Worm (Caenorhabditis elegans): Measurements from ENCODE around the gene T16G1.2.
A peak's percentile ranks its signal among the peaks of the same experiment; 100 is the strongest.

The T16G1.2 gene

DNA sequence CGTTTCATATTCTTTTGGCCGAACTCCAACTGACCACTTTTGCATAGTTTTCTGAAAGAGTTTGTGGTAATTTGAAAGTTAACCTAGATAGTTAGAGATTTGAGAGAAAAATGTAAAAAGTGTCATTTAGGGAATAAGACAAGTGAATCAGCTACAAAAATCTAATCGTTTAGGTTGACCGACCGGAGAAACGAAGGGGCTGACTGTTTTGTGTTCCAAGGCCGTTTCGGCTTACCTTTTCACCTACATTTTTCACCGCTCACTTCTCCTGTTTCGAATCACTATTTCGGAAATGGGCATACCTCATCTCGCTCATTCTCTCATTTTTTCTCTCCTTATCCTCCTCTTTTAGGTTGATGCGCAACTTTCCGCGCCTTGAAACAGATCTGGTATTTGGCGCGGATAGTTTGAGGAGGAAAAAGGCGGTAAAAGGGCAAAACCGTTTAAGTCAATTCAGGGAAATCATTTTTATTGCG is 31.8 kb downstream of the T16G1.2 start, which contains the start of gene mpst-7:
mpst-7 (minus strand) TSS at position 51 of the 476 bp plus-strand sequence.
- TF ChIP-seq ama-1 (optimal IDR thresholded peaks at IDR 0.05) (no peak), B0310.2 (tag; optimal IDR thresholded peaks at IDR 0.05) (no peak), aly-1 (tag; optimal IDR thresholded peaks at IDR 0.05) (no peak), ceh-13 (GFP tag; optimal IDR thresholded peaks at IDR 0.05) (no peak), sea-1 (GFP tag; conservative IDR thresholded peaks at IDR 0.05) (no peak), ets-7 (tag; optimal IDR thresholded peaks at IDR 0.05) (no peak), scrt-1 (GFP tag; IDR thresholded peaks at IDR 0.05) (no peak), tbx-37 (GFP tag; conservative IDR thresholded peaks at IDR 0.05) (no peak), hnd-1 (tag; optimal IDR thresholded peaks at IDR 0.05) (no peak), tbx-11 (GFP tag; IDR thresholded peaks at IDR 0.05) (no peak), hmg-4 (GFP tag; optimal IDR thresholded peaks at IDR 0.05) (no peak), hmbx-1 (tag; optimal IDR thresholded peaks at IDR 0.05) (no peak)

- TF ChIP-seq hmbx-1 (tag; optimal IDR thresholded peaks at IDR 0.05) (no peak), flt-1 (GFP tag; IDR thresholded peaks at IDR 0.05) (no peak), ceh-13 (GFP tag; optimal IDR thresholded peaks at IDR 0.05) (no peak)
Observed at ce11 chrV:12963192-12963591, 33.9 kb downstream of the T16G1.2 start, which contains the start of gene hrg-9. Gene hrg-9 (minus strand): TSS chrV:12963343.

ce11 chrV:12964076-12964475 is 34.8 kb downstream of the T16G1.2 start, which contains the start of gene srd-35:
Gene srd-35 (plus strand): TSS chrV:12964376.
- TF ChIP-seq tra-4 (tag; optimal IDR thresholded peaks at IDR 0.05) (no peak), pes-1 (GFP tag; IDR thresholded peaks at IDR 0.05) (no peak), ets-7 (tag; optimal IDR thresholded peaks at IDR 0.05) (no peak), hmg-4 (GFP tag; optimal IDR thresholded peaks at IDR 0.05) (no peak), flt-1 (GFP tag; IDR thresholded peaks at IDR 0.05) (no peak), hmbx-1 (tag; optimal IDR thresholded peaks at IDR 0.05) (no peak), sea-1 (GFP tag; conservative IDR thresholded peaks at IDR 0.05) (no peak), F13C5.2 (tag; optimal IDR thresholded peaks at IDR 0.05) (no peak), ceh-13 (GFP tag; optimal IDR thresholded peaks at IDR 0.05) (no peak)

- TF ChIP-seq F13C5.2 (tag; optimal IDR thresholded peaks at IDR 0.05) (no peak), ets-7 (tag; optimal IDR thresholded peaks at IDR 0.05) (no peak), B0310.2 (tag; optimal IDR thresholded peaks at IDR 0.05) (no peak), tbx-11 (GFP tag; IDR thresholded peaks at IDR 0.05) (no peak), hnd-1 (tag; optimal IDR thresholded peaks at IDR 0.05) (no peak), tra-4 (tag; optimal IDR thresholded peaks at IDR 0.05) (no peak), scrt-1 (GFP tag; IDR thresholded peaks at IDR 0.05) (no peak), hmbx-1 (tag; optimal IDR thresholded peaks at IDR 0.05) (no peak)
Observed at ce11 chrV:12967110-12967509, 37.8 kb downstream of the T16G1.2 start, which contains the start of gene R186.3. Gene R186.3 (minus strand): TSS chrV:12967210.

DNA sequence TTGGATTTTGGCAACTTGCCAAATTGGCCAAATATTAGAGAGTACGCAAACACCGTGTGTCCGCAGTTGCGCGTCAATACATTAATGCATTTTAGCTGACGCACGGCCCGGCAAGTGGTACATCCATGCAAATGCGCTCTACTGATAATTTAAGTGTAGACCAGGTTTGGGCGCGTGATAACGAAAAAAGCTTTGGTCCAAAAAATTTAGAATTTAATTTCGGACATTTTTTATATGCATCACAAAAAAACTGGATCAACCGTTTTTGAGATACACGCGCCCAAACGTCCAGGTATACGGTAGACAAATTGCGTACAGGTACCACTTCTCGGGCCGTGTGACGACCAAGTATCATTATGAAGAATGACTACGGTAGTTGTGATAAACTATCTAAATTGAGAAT is 38.6 kb downstream of the T16G1.2 start, which contains the start of gene R186.8:
R186.8 (minus strand) TSS at position 58 of the 403 bp plus-strand sequence.
- TF ChIP-seq tbx-37 (GFP tag; conservative IDR thresholded peaks at IDR 0.05) (0 out of 2 replicates have a peak, but pooled peaks have one; percentile 28), F13C5.2 (tag; optimal IDR thresholded peaks at IDR 0.05) (peak; percentile 13)

DNA sequence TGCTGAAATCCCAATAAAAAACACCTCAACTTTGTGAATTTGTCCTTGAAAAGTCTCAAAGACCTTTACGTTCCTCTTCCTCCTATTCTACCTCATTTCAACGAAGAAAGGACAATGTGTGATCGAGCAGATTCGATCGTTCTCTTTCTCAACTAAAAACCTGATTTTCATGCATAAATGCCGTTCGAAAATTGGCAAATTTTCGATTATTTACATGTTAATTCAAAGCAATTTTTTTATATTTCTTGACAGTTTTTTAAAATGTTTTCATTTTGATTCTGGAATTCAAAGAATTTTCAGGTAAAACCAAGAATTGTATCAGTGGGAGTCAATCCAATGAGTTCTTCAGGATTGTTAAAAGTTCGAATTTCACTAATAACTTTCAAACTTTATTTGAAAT is 39.3 kb downstream of the T16G1.2 start, which contains the start of gene lin-46:
lin-46 (plus strand) TSS at position 301 of the 400 bp plus-strand sequence.
- TF ChIP-seq aly-1 (tag; optimal IDR thresholded peaks at IDR 0.05) (no peak), hmg-4 (GFP tag; optimal IDR thresholded peaks at IDR 0.05) (no peak), scrt-1 (GFP tag; IDR thresholded peaks at IDR 0.05) (no peak), ceh-36 (tag; optimal IDR thresholded peaks at IDR 0.05) (no peak), tra-4 (tag; optimal IDR thresholded peaks at IDR 0.05) (no peak), hmbx-1 (tag; optimal IDR thresholded peaks at IDR 0.05) (no peak)

DNA sequence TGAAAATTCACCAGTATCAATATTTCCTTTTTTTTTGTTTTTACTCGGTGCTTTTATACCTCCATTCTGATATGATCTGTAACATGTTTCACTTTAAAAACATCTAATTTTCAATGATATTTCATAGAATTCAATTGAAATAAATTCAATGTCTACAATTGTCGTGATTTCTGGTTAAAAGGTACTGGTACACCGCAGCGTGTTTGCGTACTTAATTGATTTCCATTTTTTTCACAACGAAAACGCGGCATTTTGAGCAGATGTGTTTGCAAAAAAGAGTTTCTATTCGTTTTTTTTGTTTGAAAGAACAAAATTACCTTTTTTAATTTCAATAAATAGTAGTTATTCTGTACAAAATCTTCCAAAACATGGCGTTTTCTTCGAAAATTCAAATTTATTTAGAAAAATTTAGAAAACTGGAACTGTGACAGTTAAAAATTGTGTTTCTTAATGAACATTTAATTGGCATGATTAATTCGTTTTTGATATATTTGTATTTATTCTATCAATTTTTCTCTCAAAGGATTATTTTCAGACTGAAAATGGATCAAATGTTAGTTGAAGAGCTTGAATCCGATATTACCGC is 41.4 kb downstream of the T16G1.2 start, which contains the start of gene pnn-1:
pnn-1 (plus strand) TSS at position 536 of the 586 bp plus-strand sequence.
- TF ChIP-seq tbx-11 (GFP tag; IDR thresholded peaks at IDR 0.05) (no peak), aly-1 (tag; optimal IDR thresholded peaks at IDR 0.05) (no peak), scrt-1 (GFP tag; IDR thresholded peaks at IDR 0.05) (no peak), hmbx-1 (tag; optimal IDR thresholded peaks at IDR 0.05) (no peak), ceh-36 (tag; optimal IDR thresholded peaks at IDR 0.05) (no peak), tra-4 (tag; optimal IDR thresholded peaks at IDR 0.05) (no peak), hmg-4 (GFP tag; optimal IDR thresholded peaks at IDR 0.05) (no peak), tbx-37 (GFP tag; conservative IDR thresholded peaks at IDR 0.05) (no peak), F13C5.2 (tag; optimal IDR thresholded peaks at IDR 0.05) (no peak), flt-1 (GFP tag; IDR thresholded peaks at IDR 0.05) (no peak), sea-1 (GFP tag; conservative IDR thresholded peaks at IDR 0.05) (no peak), ceh-13 (GFP tag; optimal IDR thresholded peaks at IDR 0.05) (no peak), pes-1 (GFP tag; IDR thresholded peaks at IDR 0.05) (no peak), hnd-1 (tag; optimal IDR thresholded peaks at IDR 0.05) (no peak), ets-7 (tag; optimal IDR thresholded peaks at IDR 0.05) (no peak), B0310.2 (tag; optimal IDR thresholded peaks at IDR 0.05) (no peak), ama-1 (optimal IDR thresholded peaks at IDR 0.05) (no peak)

DNA sequence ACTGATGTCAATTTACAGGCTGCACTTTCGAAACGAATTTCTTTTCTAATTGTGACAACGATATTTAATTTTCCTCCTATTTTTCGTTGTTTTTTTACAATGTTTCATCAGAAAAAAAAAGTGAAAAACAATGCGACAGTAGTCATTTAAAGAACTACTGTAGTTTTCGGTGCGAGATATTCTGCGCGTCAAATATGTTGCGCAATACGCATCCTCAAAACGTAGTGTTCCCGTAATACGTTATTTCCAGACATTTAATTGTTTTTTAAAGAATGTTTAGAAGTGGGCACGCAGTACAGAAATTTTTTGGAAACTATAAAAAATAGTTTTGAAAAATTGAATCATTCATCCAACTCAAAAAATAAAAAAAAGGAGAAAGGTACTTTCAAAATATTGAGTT is 44.8 kb downstream of the T16G1.2 start:
- TF ChIP-seq flt-1 (GFP tag; IDR thresholded peaks at IDR 0.05): no peak
- no peak for TF ChIP-seq scrt-1 (GFP tag; IDR thresholded peaks at IDR 0.05)
- no peak for TF ChIP-seq pes-1 (GFP tag; IDR thresholded peaks at IDR 0.05)
- no peak for TF ChIP-seq tra-4 (tag; optimal IDR thresholded peaks at IDR 0.05)
- TF ChIP-seq ceh-13 (GFP tag; optimal IDR thresholded peaks at IDR 0.05): no peak
- TF ChIP-seq ama-1 (optimal IDR thresholded peaks at IDR 0.05): no peak
- TF ChIP-seq ets-7 (tag; optimal IDR thresholded peaks at IDR 0.05): no peak
- TF ChIP-seq hmg-4 (GFP tag; optimal IDR thresholded peaks at IDR 0.05): no peak
- no peak for TF ChIP-seq hnd-1 (tag; optimal IDR thresholded peaks at IDR 0.05)
- no peak for TF ChIP-seq F13C5.2 (tag; optimal IDR thresholded peaks at IDR 0.05)
- TF ChIP-seq B0310.2 (tag; optimal IDR thresholded peaks at IDR 0.05): no peak
- TF ChIP-seq aly-1 (tag; optimal IDR thresholded peaks at IDR 0.05): no peak
- TF ChIP-seq ceh-36 (tag; optimal IDR thresholded peaks at IDR 0.05): no peak

All from whole organism, early embryonic.